Worm (Caenorhabditis elegans) whole organism, L2 larva: ENCODE measurements around the gene nrde-3.

Source experiments
- C34F6.9 ChIP-seq: fragments of 150-350 bp; optimal IDR thresholded peaks from 2 replicates; lab custom pipeline; 2014; ENCODE audit warnings: missing biosample characterization, missing genetic modification characterization
- F13H6.1 ChIP-seq: sonication (generic microtip); optimal IDR thresholded peaks from 2 replicates; lab custom pipeline; 2016; ENCODE audit warnings: missing genetic modification characterization, missing compliant biosample characterization
- R02D3.7 ChIP-seq: fragments of 150-350 bp; optimal IDR thresholded peaks from 2 replicates; lab custom pipeline; 2014; ENCODE audit warnings: missing biosample characterization, missing genetic modification characterization
- Y55F3AM.14 ChIP-seq: fragments of 200-800 bp; sonication (Bioruptor generic); optimal IDR thresholded peaks from 2 replicates; lab custom pipeline; 2018; ENCODE audit warnings: mild to moderate bottlenecking, missing genetic modification characterization, missing compliant biosample characterization
- ZK546.5 ChIP-seq: sonication (generic microtip); optimal IDR thresholded peaks from 2 replicates; lab custom pipeline; 2017; ENCODE audit warnings: missing biosample characterization, missing genetic modification characterization
- alr-1 ChIP-seq: fragments of 150-350 bp; optimal IDR thresholded peaks from 2 replicates; lab custom pipeline; 2014; ENCODE audit warnings: missing biosample characterization, missing genetic modification characterization
- ama-1 ChIP-seq: fragments of 150-350 bp; optimal IDR thresholded peaks from 2 replicates; lab custom pipeline; 2018; ENCODE audit warnings: inconsistent platforms
- blmp-1 ChIP-seq: sonication (generic microtip); optimal IDR thresholded peaks from 2 replicates; lab custom pipeline; 2017; ENCODE audit warnings: missing genetic modification characterization, mild to moderate bottlenecking, missing compliant biosample characterization, antibody characterized with exemption, moderate library complexity; ENCODE audit not compliant: insufficient read depth
- ceh-16 ChIP-seq: fragments of 150-350 bp; optimal IDR thresholded peaks from 2 replicates; lab custom pipeline; 2014; ENCODE audit warnings: missing biosample characterization, missing genetic modification characterization
- crh-2 ChIP-seq: sonication (generic microtip); optimal IDR thresholded peaks from 2 replicates; lab custom pipeline; 2017; ENCODE audit warnings: missing biosample characterization, missing genetic modification characterization
- dmd-4 ChIP-seq: sonication (generic microtip); optimal IDR thresholded peaks from 2 replicates; lab custom pipeline; 2017; ENCODE audit warnings: missing biosample characterization, missing genetic modification characterization
- egl-27 ChIP-seq: sonication (generic microtip); optimal IDR thresholded peaks from 3 replicates; lab custom pipeline; 2017; ENCODE audit warnings: missing biosample characterization, missing genetic modification reagents, missing genetic modification characterization
- elt-1 ChIP-seq: fragments of 150-350 bp; optimal IDR thresholded peaks from 2 replicates; lab custom pipeline; 2014; ENCODE audit warnings: missing biosample characterization, missing genetic modification characterization
- elt-3 ChIP-seq: sonication (generic microtip); optimal IDR thresholded peaks from 2 replicates; lab custom pipeline; 2017; ENCODE audit warnings: missing biosample characterization, missing genetic modification characterization
- fos-1 ChIP-seq: fragments of 150-350 bp; optimal IDR thresholded peaks from 2 replicates; lab custom pipeline; 2014; ENCODE audit warnings: missing biosample characterization, missing genetic modification characterization
- gmeb-1 ChIP-seq: fragments of 150-350 bp; optimal IDR thresholded peaks from 2 replicates; lab custom pipeline; 2014; ENCODE audit warnings: missing biosample characterization, missing genetic modification characterization
- lin-11 ChIP-seq: fragments of 150-350 bp; sonication (generic microtip); optimal IDR thresholded peaks from 2 replicates; lab custom pipeline; 2014; ENCODE audit warnings: missing biosample characterization, missing genetic modification characterization, inconsistent platforms, mixed read lengths
- lin-39 ChIP-seq: fragments of 150-350 bp; optimal IDR thresholded peaks from 2 replicates; lab custom pipeline; 2014; ENCODE audit warnings: missing biosample characterization, missing genetic modification reagents, missing genetic modification characterization
- mdl-1 ChIP-seq, 2 experiments: fragments of 150-350 bp in 1 of 2; sonication (generic microtip) in 1 of 2; optimal IDR thresholded peaks; 2 replicates each; lab custom pipeline; 2017; ENCODE audit warnings: missing biosample characterization in 2 of 2, missing genetic modification characterization in 2 of 2
- nhr-12 ChIP-seq: fragments of 150-350 bp; optimal IDR thresholded peaks from 2 replicates; lab custom pipeline; 2014; ENCODE audit warnings: missing biosample characterization, missing genetic modification characterization
- nhr-129 ChIP-seq: fragments of 150-350 bp; optimal IDR thresholded peaks from 2 replicates; lab custom pipeline; 2014; ENCODE audit warnings: missing biosample characterization, missing genetic modification characterization
- nhr-21 ChIP-seq: fragments of 150-350 bp; optimal IDR thresholded peaks from 2 replicates; lab custom pipeline; 2014; ENCODE audit warnings: missing biosample characterization, missing genetic modification characterization
- nhr-23 ChIP-seq: fragments of 150-350 bp; optimal IDR thresholded peaks from 2 replicates; lab custom pipeline; 2014; ENCODE audit warnings: missing biosample characterization, missing genetic modification reagents, missing genetic modification characterization
- nhr-237 ChIP-seq: fragments of 150-350 bp; optimal IDR thresholded peaks from 2 replicates; lab custom pipeline; 2014; ENCODE audit warnings: missing biosample characterization, missing genetic modification characterization
- nhr-25 ChIP-seq: fragments of 150-350 bp; sonication (generic microtip); optimal IDR thresholded peaks from 3 replicates; lab custom pipeline; 2014; ENCODE audit warnings: missing biosample characterization, missing genetic modification characterization
- nhr-6 ChIP-seq: fragments of 150-350 bp; optimal IDR thresholded peaks from 2 replicates; lab custom pipeline; 2014; ENCODE audit warnings: missing biosample characterization, missing genetic modification characterization
- nhr-77 ChIP-seq: fragments of 150-350 bp; optimal IDR thresholded peaks from 2 replicates; lab custom pipeline; 2014; ENCODE audit warnings: missing biosample characterization, missing genetic modification characterization
- sem-4 ChIP-seq: fragments of 150-350 bp; optimal IDR thresholded peaks from 2 replicates; lab custom pipeline; 2014; ENCODE audit warnings: missing biosample characterization, missing genetic modification reagents, missing genetic modification characterization
- sma-3 ChIP-seq: sonication (generic microtip); optimal IDR thresholded peaks from 2 replicates; lab custom pipeline; 2016; ENCODE audit warnings: missing genetic modification reagents, missing genetic modification characterization, missing compliant biosample characterization
- sma-9 ChIP-seq, 2 experiments: fragments of 150-350 bp in 1 of 2; sonication (generic microtip) in 1 of 2; optimal IDR thresholded peaks; 2 replicates each; lab custom pipeline; 2014 to 2016; ENCODE audit warnings: missing genetic modification characterization in 2 of 2, mild to moderate bottlenecking in 1 of 2, missing biosample characterization in 1 of 2, missing compliant biosample characterization in 1 of 2, missing genetic modification reagents in 1 of 2, moderate library complexity in 1 of 2
- snpc-4 ChIP-seq: fragments of 150-350 bp; optimal IDR thresholded peaks from 2 replicates; lab custom pipeline; 2014; ENCODE audit warnings: missing biosample characterization, missing genetic modification characterization
- unc-39 ChIP-seq: fragments of 150-350 bp; optimal IDR thresholded peaks from 2 replicates; lab custom pipeline; 2014; ENCODE audit warnings: missing biosample characterization, missing genetic modification characterization
- unc-55 ChIP-seq: fragments of 150-350 bp; sonication (generic microtip); optimal IDR thresholded peaks from 3 replicates; lab custom pipeline; 2014; ENCODE audit warnings: missing biosample characterization, missing genetic modification reagents, missing genetic modification characterization
- unc-62 ChIP-seq: fragments of 150-350 bp; optimal IDR thresholded peaks from 2 replicates; lab custom pipeline; 2014; ENCODE audit warnings: missing biosample characterization, missing genetic modification reagents, missing genetic modification characterization
- zag-1 ChIP-seq: fragments of 150-350 bp; optimal IDR thresholded peaks from 2 replicates; lab custom pipeline; 2014; ENCODE audit warnings: missing biosample characterization, missing genetic modification characterization
- ztf-1 ChIP-seq: fragments of 200-800 bp; sonication (Bioruptor generic); conservative IDR thresholded peaks from 2 replicates; pipeline ENCODE4 v1.3.6; 2022; ENCODE audit warnings: missing genetic modification characterization, missing compliant biosample characterization
- ztf-11 ChIP-seq: sonication (generic microtip); optimal IDR thresholded peaks from 2 replicates; lab custom pipeline; 2017; ENCODE audit warnings: missing biosample characterization, missing genetic modification characterization
- ztf-4 ChIP-seq: fragments of 150-350 bp; optimal IDR thresholded peaks from 2 replicates; lab custom pipeline; 2014; ENCODE audit warnings: missing biosample characterization, missing genetic modification characterization

nrde-3 gene

DNA sequence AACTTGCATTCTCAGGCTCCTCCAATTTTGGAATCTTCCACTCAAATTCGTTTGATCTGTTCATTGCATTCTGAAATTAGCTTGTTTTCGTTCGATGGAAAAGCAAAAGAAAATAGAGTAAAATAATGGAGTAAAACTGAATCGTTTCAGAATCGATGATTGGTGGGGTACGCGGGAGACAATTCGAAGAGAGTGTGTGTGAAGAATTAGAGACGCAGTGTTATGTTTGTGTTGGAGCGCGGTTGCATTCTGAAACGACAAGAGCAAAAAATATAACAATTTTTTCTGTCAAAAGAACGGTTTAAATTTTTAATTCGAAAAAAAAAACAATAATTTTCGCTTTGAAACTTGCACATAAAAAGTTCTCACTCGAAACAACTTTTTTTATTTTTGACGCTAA, 16.7 kb downstream of the nrde-3 start, which contains the start of gene ceh-93:
Gene ceh-93, minus strand, starts transcription at position 70 of the 400 bp plus-strand sequence.
- TF ChIP-seq nhr-129 (tag; lab: Kevin White, UChicago) = peak; percentile 36
- peak; percentile 52 for TF ChIP-seq C34F6.9 (tag; lab: Kevin White, UChicago)
- no peak for TF ChIP-seq sma-3 (GFP tag; lab: Kevin White, UChicago)
- no peak for TF ChIP-seq fos-1
- TF ChIP-seq unc-55 (GFP tag; lab: Kevin White, UChicago) = peak; percentile 58

DNA sequence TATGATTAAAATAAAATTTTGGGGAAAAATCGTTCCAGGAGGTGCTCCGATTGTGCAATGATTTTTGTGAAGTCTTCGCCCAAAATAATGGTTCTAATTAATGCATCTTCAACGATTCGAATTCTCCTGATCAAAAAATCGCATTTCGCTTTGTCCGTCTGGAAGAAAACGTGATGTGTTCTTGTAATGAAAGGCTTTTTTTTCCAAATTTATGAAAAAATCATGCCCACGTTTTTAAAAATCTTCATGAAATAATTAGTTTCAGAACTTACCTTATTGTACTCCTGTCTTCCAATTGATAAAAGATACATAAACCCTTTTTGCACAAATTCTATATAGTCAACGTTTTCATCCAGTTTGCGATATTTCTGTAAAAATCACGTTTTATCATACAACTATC, 17.5 kb downstream of the nrde-3 start:
- no peak for TF ChIP-seq nhr-6
- no peak for TF ChIP-seq ztf-1 (GFP tag; lab: Robert Waterston, UW)
- TF ChIP-seq nhr-21 = no peak
- TF ChIP-seq blmp-1 = no peak
- no peak for TF ChIP-seq ztf-4 (tag; lab: Kevin White, UChicago)
- TF ChIP-seq sma-9 (GFP tag; optimal IDR thresholded peaks at IDR 0.05; lab: Kevin White, UChicago) = no peak
- no peak for TF ChIP-seq sma-9 (tag; optimal IDR thresholded peaks at IDR 0.05; lab: Kevin White, UChicago)
- no peak for TF ChIP-seq lin-11 (tag; lab: Kevin White, UChicago)
- TF ChIP-seq elt-1 (tag; lab: Kevin White, UChicago) = no peak
- no peak for TF ChIP-seq unc-62
- TF ChIP-seq mdl-1 (tag; optimal IDR thresholded peaks at IDR 0.05; lab: Kevin White, UChicago) = no peak
- no peak for TF ChIP-seq sem-4 (tag; lab: Kevin White, UChicago)
- no peak for TF ChIP-seq dmd-4
- no peak for TF ChIP-seq crh-2 (tag; lab: Kevin White, UChicago)
- TF ChIP-seq unc-39 = no peak

DNA sequence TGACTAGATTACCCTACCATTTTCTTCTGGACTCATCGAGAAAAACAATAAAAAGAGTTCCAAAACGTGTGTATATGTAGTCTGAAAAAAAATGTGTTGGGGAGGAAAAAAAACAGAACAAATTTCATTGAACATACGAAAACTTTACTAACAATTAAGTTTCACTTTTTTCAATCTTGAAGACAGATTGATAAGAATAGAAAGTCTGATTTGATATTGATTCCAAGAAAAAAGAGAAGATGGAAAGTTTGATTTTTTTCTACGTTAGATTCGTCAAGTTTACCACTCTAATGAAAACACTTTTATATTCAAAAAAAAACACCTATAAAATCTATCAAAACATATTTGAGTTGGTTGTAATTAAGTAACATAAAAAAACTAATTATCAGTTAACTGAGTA, 18.4 kb downstream of the nrde-3 start, which contains the start of gene R04A9.9:
Gene R04A9.9, minus strand, starts transcription at position 101 of the 400 bp plus-strand sequence.
- TF ChIP-seq C34F6.9 (tag; lab: Kevin White, UChicago) (no peak), ztf-4 (tag; lab: Kevin White, UChicago) (no peak), gmeb-1 (tag; lab: Kevin White, UChicago) (no peak), nhr-129 (tag; lab: Kevin White, UChicago) (no peak), snpc-4 (tag; lab: Kevin White, UChicago) (no peak), nhr-21 (no peak), nhr-6 (no peak), ZK546.5 (tag; lab: Kevin White, UChicago) (no peak), elt-1 (tag; lab: Kevin White, UChicago) (no peak), elt-3 (tag; lab: Kevin White, UChicago) (no peak), zag-1 (no peak), nhr-12 (tag; lab: Kevin White, UChicago) (no peak), Y55F3AM.14 (no peak), lin-39 (no peak), alr-1 (tag; lab: Kevin White, UChicago) (no peak), ztf-11 (no peak), nhr-237 (tag; lab: Kevin White, UChicago) (no peak)

DNA sequence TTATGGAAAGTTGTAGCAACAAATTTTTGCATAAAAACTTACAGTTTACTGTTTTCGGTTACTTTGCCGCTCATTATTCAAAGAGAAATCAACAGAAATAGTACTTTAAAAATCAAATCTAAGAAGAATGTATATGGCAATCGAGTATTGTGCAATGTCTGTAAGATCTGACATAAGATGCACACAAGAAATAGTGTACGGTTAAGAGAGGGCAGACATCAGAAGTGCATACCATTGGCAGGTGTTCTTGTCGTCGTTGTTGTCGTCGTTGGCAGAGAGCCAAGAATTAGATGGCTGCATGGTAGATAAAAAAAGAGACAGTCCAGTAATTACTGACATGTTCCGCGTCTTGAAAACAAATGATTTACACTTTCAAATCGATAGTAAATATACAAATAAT, 22.7 kb downstream of the nrde-3 start, which contains the start of gene R04A9.7:
Gene R04A9.7, minus strand, starts transcription at position 184 of the 400 bp plus-strand sequence.
- no peak for TF ChIP-seq F13H6.1 (tag; lab: Kevin White, UChicago)
- TF ChIP-seq nhr-21 = no peak
- TF ChIP-seq nhr-6 = no peak
- no peak for TF ChIP-seq ZK546.5 (tag; lab: Kevin White, UChicago)
- no peak for TF ChIP-seq ztf-11
- TF ChIP-seq egl-27 = no peak
- no peak for TF ChIP-seq alr-1 (tag; lab: Kevin White, UChicago)
- TF ChIP-seq ceh-16 (tag; lab: Kevin White, UChicago) = no peak
- TF ChIP-seq nhr-12 (tag; lab: Kevin White, UChicago) = no peak
- no peak for TF ChIP-seq nhr-77 (tag; lab: Kevin White, UChicago)
- TF ChIP-seq gmeb-1 (tag; lab: Kevin White, UChicago) = no peak
- no peak for TF ChIP-seq nhr-23 (tag; lab: Kevin White, UChicago)
- TF ChIP-seq, all 48 proteins: peak for 0

DNA sequence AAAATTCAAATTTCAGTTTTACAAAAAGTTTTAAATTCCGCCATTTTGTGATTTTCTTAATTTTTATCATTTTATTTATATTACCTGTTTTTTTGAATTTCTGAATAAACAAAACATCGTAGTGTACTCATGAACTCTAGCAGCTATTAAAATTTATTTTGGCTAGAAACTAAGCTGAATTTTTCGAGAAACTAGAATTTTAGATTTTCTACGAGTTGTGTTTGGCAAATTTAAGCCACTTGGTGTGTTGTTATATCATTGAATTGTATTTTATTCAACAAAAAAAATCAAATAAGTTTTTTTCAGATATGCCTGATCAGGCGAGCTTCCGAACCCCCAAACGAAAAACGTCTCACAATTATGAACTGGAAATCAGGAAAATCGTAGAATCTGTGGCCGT, 25.2 kb downstream of the nrde-3 start, which contains the start of gene R04A9.6:
Gene R04A9.6, plus strand, starts transcription at position 301 of the 400 bp plus-strand sequence.
- TF ChIP-seq nhr-6 (no peak), sem-4 (tag; lab: Kevin White, UChicago) (no peak), elt-3 (tag; lab: Kevin White, UChicago) (no peak), zag-1 (no peak), nhr-25 (tag; lab: Kevin White, UChicago) (no peak), R02D3.7 (no peak), ama-1 (no peak), nhr-12 (tag; lab: Kevin White, UChicago) (no peak), F13H6.1 (tag; lab: Kevin White, UChicago) (no peak), crh-2 (tag; lab: Kevin White, UChicago) (no peak), nhr-237 (tag; lab: Kevin White, UChicago) (no peak), nhr-23 (tag; lab: Kevin White, UChicago) (no peak), unc-62 (no peak)
